Worm (Caenorhabditis elegans) whole organism, L1 larva: Measurements from ENCODE around the gene lsm-3.

Source experiments
- C04F5.9 ChIP-seq: sonication (generic microtip); optimal IDR thresholded peaks from 2 replicates; lab custom pipeline; 2016; ENCODE audit warnings: missing genetic modification characterization, missing compliant biosample characterization
- C16A3.4 ChIP-seq: fragments of 150-350 bp; optimal IDR thresholded peaks from 2 replicates; lab custom pipeline; 2014; ENCODE audit warnings: missing biosample characterization, missing genetic modification characterization
- aha-1 ChIP-seq: fragments of 150-350 bp; optimal IDR thresholded peaks from 2 replicates; lab custom pipeline; 2014; ENCODE audit warnings: missing biosample characterization, missing genetic modification characterization
- alr-1 ChIP-seq: fragments of 200-800 bp; sonication (Bioruptor generic); optimal IDR thresholded peaks from 2 replicates; lab custom pipeline; 2018; ENCODE audit warnings: borderline replicate concordance, mild to moderate bottlenecking, missing genetic modification characterization, missing compliant biosample characterization
- aly-2 ChIP-seq: fragments of 150-350 bp; optimal IDR thresholded peaks from 2 replicates; lab custom pipeline; 2014; ENCODE audit warnings: missing biosample characterization, missing genetic modification characterization
- ama-1 ChIP-seq: fragments of 150-350 bp; optimal IDR thresholded peaks from 2 replicates; lab custom pipeline; 2014
- ceh-63 ChIP-seq: fragments of 200-800 bp; sonication (Bioruptor generic); optimal IDR thresholded peaks from 2 replicates; lab custom pipeline; 2018; ENCODE audit warnings: mild to moderate bottlenecking, missing genetic modification characterization, missing compliant biosample characterization
- ceh-90 ChIP-seq: sonication (generic microtip); optimal IDR thresholded peaks from 2 replicates; lab custom pipeline; 2016; ENCODE audit warnings: missing genetic modification characterization, missing compliant biosample characterization
- ces-1 ChIP-seq: fragments of 150-350 bp; optimal IDR thresholded peaks from 2 replicates; lab custom pipeline; 2014; ENCODE audit warnings: missing biosample characterization, missing genetic modification reagents, missing genetic modification characterization
- dpl-1 ChIP-seq, 3 experiments: fragments of 150-350 bp in 2 of 3; sonication (generic microtip) in 1 of 3; optimal IDR thresholded peaks; 2 replicates each; lab custom pipeline; 2014 to 2017; ENCODE audit warnings: missing biosample characterization in 3 of 3, missing genetic modification characterization in 3 of 3, missing genetic modification reagents in 3 of 3
- dsc-1 ChIP-seq: sonication (generic microtip); optimal IDR thresholded peaks from 2 replicates; lab custom pipeline; 2016; ENCODE audit warnings: mild to moderate bottlenecking, missing genetic modification characterization, missing compliant biosample characterization
- efl-1 ChIP-seq, 4 experiments: fragments of 150-350 bp; optimal IDR thresholded peaks in 3 of 4; peaks in 1 of 4; 1 replicate in 1 of 4; 2 replicates in 3 of 4; lab custom pipeline; 2014; ENCODE audit warnings: missing biosample characterization in 2 of 4, missing genetic modification characterization in 2 of 4, missing genetic modification reagents in 2 of 4
- efl-3 ChIP-seq: fragments of 200-800 bp; sonication (Bioruptor generic); optimal IDR thresholded peaks from 2 replicates; lab custom pipeline; 2018; ENCODE audit warnings: mild to moderate bottlenecking, missing genetic modification characterization, missing compliant biosample characterization
- egl-13 ChIP-seq: sonication (generic microtip); optimal IDR thresholded peaks from 2 replicates; lab custom pipeline; 2016; ENCODE audit warnings: missing genotype, missing genetic modification reagents, missing genetic modification characterization, missing compliant biosample characterization
- egl-27 ChIP-seq, 2 experiments: fragments of 150-350 bp in 1 of 2; sonication (generic microtip); optimal IDR thresholded peaks; 3 replicates each; lab custom pipeline; 2017 to 2018; ENCODE audit warnings: missing biosample characterization in 2 of 2, missing genetic modification characterization in 2 of 2, missing genetic modification reagents in 2 of 2
- elt-2 ChIP-seq: sonication (generic microtip); optimal IDR thresholded peaks from 2 replicates; lab custom pipeline; 2016; ENCODE audit warnings: missing genetic modification characterization, mild to moderate bottlenecking, inconsistent platforms, missing compliant biosample characterization, missing genetic modification reagents
- ets-5 ChIP-seq: fragments of 200-800 bp; sonication (Bioruptor generic); IDR thresholded peaks from 2 replicates; pipeline ENCODE4 v1.3.6; 2022; ENCODE audit warnings: missing genetic modification characterization, missing compliant biosample characterization
- fkh-8 ChIP-seq: sonication (generic microtip); optimal IDR thresholded peaks from 2 replicates; lab custom pipeline; 2016; ENCODE audit warnings: mild to moderate bottlenecking, missing genetic modification characterization, missing compliant biosample characterization
- fos-1 ChIP-seq: fragments of 150-350 bp; optimal IDR thresholded peaks from 2 replicates; lab custom pipeline; 2014; ENCODE audit warnings: missing biosample characterization, missing genetic modification characterization
- hlh-4 ChIP-seq: sonication (generic microtip); optimal IDR thresholded peaks from 2 replicates; lab custom pipeline; 2016; ENCODE audit warnings: mild to moderate bottlenecking, missing genetic modification characterization, missing compliant biosample characterization
- hpl-2 ChIP-seq: fragments of 150-350 bp; optimal IDR thresholded peaks from 2 replicates; lab custom pipeline; 2014; ENCODE audit warnings: missing biosample characterization, missing genetic modification reagents, missing genetic modification characterization
- lin-13 ChIP-seq: fragments of 150-350 bp; optimal IDR thresholded peaks from 2 replicates; lab custom pipeline; 2014; ENCODE audit warnings: missing biosample characterization, missing genetic modification reagents, missing genetic modification characterization
- lin-35 ChIP-seq, 2 experiments: fragments of 150-350 bp; optimal IDR thresholded peaks; 2 replicates each; lab custom pipeline; 2014; ENCODE audit warnings: missing biosample characterization in 2 of 2, missing genetic modification characterization in 2 of 2, missing genetic modification reagents in 2 of 2
- lin-39 ChIP-seq: fragments of 150-350 bp; optimal IDR thresholded peaks from 2 replicates; lab custom pipeline; 2014; ENCODE audit warnings: missing biosample characterization, missing genetic modification reagents, missing genetic modification characterization
- mab-9 ChIP-seq: fragments of 200-800 bp; sonication (Bioruptor generic); IDR thresholded peaks from 2 replicates; pipeline ENCODE4 v1.3.6; 2022; ENCODE audit warnings: missing genetic modification reagents, missing genetic modification characterization, missing compliant biosample characterization
- mdl-1 ChIP-seq, 2 experiments: fragments of 150-350 bp; optimal IDR thresholded peaks; 2 replicates each; lab custom pipeline; 2014 to 2017; ENCODE audit warnings: missing biosample characterization in 2 of 2, missing genetic modification characterization in 2 of 2, inconsistent platforms in 1 of 2
- mef-2 ChIP-seq: fragments of 150-350 bp; optimal IDR thresholded peaks from 2 replicates; lab custom pipeline; 2014; ENCODE audit warnings: missing biosample characterization, missing genetic modification characterization
- nhr-11 ChIP-seq: fragments of 150-350 bp; optimal IDR thresholded peaks from 2 replicates; lab custom pipeline; 2014; ENCODE audit warnings: missing biosample characterization, missing genetic modification characterization
- nhr-20 ChIP-seq: sonication (generic microtip); optimal IDR thresholded peaks from 2 replicates; lab custom pipeline; 2016; ENCODE audit warnings: mild to moderate bottlenecking, missing genetic modification characterization, missing compliant biosample characterization
- nhr-28 ChIP-seq: fragments of 150-350 bp; optimal IDR thresholded peaks from 2 replicates; lab custom pipeline; 2014; ENCODE audit warnings: missing biosample characterization, missing genetic modification characterization
- nhr-47 ChIP-seq: sonication (generic microtip); optimal IDR thresholded peaks from 2 replicates; lab custom pipeline; 2016; ENCODE audit warnings: mild to moderate bottlenecking, missing genetic modification characterization, moderate library complexity, missing compliant biosample characterization
- nhr-71 ChIP-seq: sonication (generic microtip); optimal IDR thresholded peaks from 2 replicates; lab custom pipeline; 2016; ENCODE audit warnings: mild to moderate bottlenecking, missing genetic modification characterization, moderate library complexity, missing compliant biosample characterization
- nhr-77 ChIP-seq: fragments of 150-350 bp; optimal IDR thresholded peaks from 2 replicates; lab custom pipeline; 2014; ENCODE audit warnings: missing biosample characterization, missing genetic modification characterization
- nhr-84 ChIP-seq: sonication (generic microtip); optimal IDR thresholded peaks from 2 replicates; lab custom pipeline; 2017; ENCODE audit warnings: missing biosample characterization, missing genetic modification characterization
- nhr-85 ChIP-seq: sonication (generic microtip); peaks from one replicate; lab custom pipeline; 2016; ENCODE audit warnings: missing genetic modification characterization, inconsistent platforms, missing compliant biosample characterization
- nhr-90 ChIP-seq: sonication (generic microtip); optimal IDR thresholded peaks from 2 replicates; lab custom pipeline; 2016; ENCODE audit warnings: mild to moderate bottlenecking, missing genetic modification characterization, missing compliant biosample characterization; ENCODE audit not compliant: poor library complexity
- pax-3 ChIP-seq: fragments of 200-800 bp; sonication (Bioruptor generic); optimal IDR thresholded peaks from 2 replicates; lab custom pipeline; 2018; ENCODE audit warnings: mild to moderate bottlenecking, missing genetic modification characterization, moderate library complexity, missing compliant biosample characterization
- sup-37 ChIP-seq: fragments of 200-800 bp; sonication (Bioruptor generic); optimal IDR thresholded peaks from 2 replicates; lab custom pipeline; 2018; ENCODE audit warnings: mild to moderate bottlenecking, missing genetic modification characterization, missing compliant biosample characterization
- tbx-2 ChIP-seq: sonication (generic microtip); optimal IDR thresholded peaks from 2 replicates; lab custom pipeline; 2016; ENCODE audit warnings: missing genetic modification characterization, missing compliant biosample characterization
- tlp-1 ChIP-seq: fragments of 150-350 bp; optimal IDR thresholded peaks from 2 replicates; lab custom pipeline; 2014; ENCODE audit warnings: missing biosample characterization, missing genetic modification characterization
- unc-130 ChIP-seq: fragments of 150-350 bp; optimal IDR thresholded peaks from 2 replicates; lab custom pipeline; 2017; ENCODE audit warnings: missing biosample characterization, missing genetic modification characterization, inconsistent platforms
- unc-30 ChIP-seq: sonication (generic microtip); optimal IDR thresholded peaks from 2 replicates; lab custom pipeline; 2017; ENCODE audit warnings: missing biosample characterization, missing genetic modification characterization
- unc-62 ChIP-seq: fragments of 150-350 bp; optimal IDR thresholded peaks from 2 replicates; lab custom pipeline; 2014; ENCODE audit warnings: missing biosample characterization, missing genetic modification reagents, missing genetic modification characterization
- vab-15 ChIP-seq: sonication (generic microtip); optimal IDR thresholded peaks from 2 replicates; lab custom pipeline; 2017; ENCODE audit warnings: missing genotype, mild to moderate bottlenecking, missing genetic modification characterization, missing compliant biosample characterization
- zag-1 ChIP-seq: fragments of 150-350 bp; optimal IDR thresholded peaks from 2 replicates; lab custom pipeline; 2014; ENCODE audit warnings: missing biosample characterization, missing genetic modification characterization
- ztf-11 ChIP-seq, 2 experiments: sonication (generic microtip); optimal IDR thresholded peaks; 2 replicates each; lab custom pipeline; 2016 to 2017; ENCODE audit warnings: missing genetic modification characterization in 2 of 2, missing biosample characterization in 1 of 2, missing compliant biosample characterization in 1 of 2

Gene lsm-3

DNA sequence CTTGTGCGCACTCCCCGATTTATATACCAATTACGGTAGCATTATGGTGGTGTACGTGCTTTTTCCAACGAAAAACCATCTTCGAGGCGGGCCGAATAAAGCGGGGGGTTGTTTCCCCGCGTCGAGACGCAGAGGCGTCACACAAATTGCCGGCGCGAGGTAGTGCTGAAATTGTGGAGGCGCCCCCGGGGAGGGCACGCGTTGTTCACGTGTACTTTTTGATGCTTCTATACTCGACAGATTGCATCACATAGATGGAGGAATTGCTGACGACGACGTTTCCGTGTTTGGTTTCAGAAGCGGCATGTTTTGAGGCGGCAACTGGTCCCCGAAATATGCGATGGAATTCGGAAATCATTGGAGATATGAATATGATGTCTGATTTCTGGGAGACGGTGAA, 8.3 kb downstream of the lsm-3 start (continued):
- TF ChIP-seq unc-62 (GFP tag; lab: Kevin White, UChicago) (no peak), tbx-2 (tag; lab: Kevin White, UChicago) (peak; percentile 91), elt-2 (tag; lab: Kevin White, UChicago) (peak; percentile 90), efl-1 (optimal IDR thresholded peaks at IDR 0.05; lab: Kevin White, UChicago) (peak; percentile 66 to 81), efl-1 (GFP tag; optimal IDR thresholded peaks at IDR 0.05 in 1 of 2; lab: Kevin White, UChicago) (peak; percentile 40 to 96), mef-2 (tag; lab: Kevin White, UChicago) (peak; percentile 79), hpl-2 (GFP tag; lab: Kevin White, UChicago) (no peak), vab-15 (tag; lab: Kevin White, UChicago) (peak; percentile 69), nhr-84 (tag; lab: Kevin White, UChicago) (no peak), ztf-11 (tag; optimal IDR thresholded peaks at IDR 0.05; lab: Kevin White, UChicago) (peak in 1 of 2 experiments; percentile 53), ceh-63 (GFP tag; lab: Kevin White, UChicago) (no peak), ama-1 (no peak), dsc-1 (tag; lab: Kevin White, UChicago) (peak; percentile 43), lin-39 (no peak), aha-1 (tag; lab: Kevin White, UChicago) (peak; percentile 93), lin-35 (GFP tag; optimal IDR thresholded peaks at IDR 0.05; lab: Kevin White, UChicago) (peak; percentile 66 to 82), nhr-77 (tag; lab: Kevin White, UChicago) (peak; percentile 70), tlp-1 (no peak), lin-13 (GFP tag; lab: Kevin White, UChicago) (peak; percentile 84), zag-1 (tag; lab: Kevin White, UChicago) (no peak), fkh-8 (tag; lab: Kevin White, UChicago) (peak; percentile 96), mdl-1 (tag; optimal IDR thresholded peaks at IDR 0.05; lab: Kevin White, UChicago) (peak in 1 of 2 experiments; percentile 90), mab-9 (GFP tag; lab: Robert Waterston, UW) (peak; percentile 71), unc-130 (tag; lab: Kevin White, UChicago) (peak; percentile 86), fos-1 (tag; lab: Kevin White, UChicago) (peak; percentile 26), egl-13 (tag; lab: Kevin White, UChicago) (peak; percentile 79), nhr-28 (tag; lab: Kevin White, UChicago) (no peak), pax-3 (tag; lab: Kevin White, UChicago) (peak; percentile 78), egl-27 (tag; optimal IDR thresholded peaks at IDR 0.05; lab: Kevin White, UChicago) (peak; percentile 69 to 88), efl-3 (GFP tag; lab: Kevin White, UChicago) (no peak), hlh-4 (tag; lab: Kevin White, UChicago) (no peak), nhr-11 (tag; lab: Kevin White, UChicago) (peak; percentile 36), nhr-90 (tag; lab: Kevin White, UChicago) (peak; percentile 88), C16A3.4 (tag; lab: Kevin White, UChicago) (peak; percentile 75), dpl-1 (GFP tag; optimal IDR thresholded peaks at IDR 0.05; lab: Kevin White, UChicago) (peak; percentile 44 to 53 (median 51)), alr-1 (tag; lab: Kevin White, UChicago) (no peak), aly-2 (no peak), sup-37 (GFP tag; lab: Kevin White, UChicago) (no peak), ets-5 (GFP tag; lab: Robert Waterston, UW) (no peak), nhr-47 (tag; lab: Kevin White, UChicago) (peak; percentile 90), nhr-85 (peak; percentile 96), C04F5.9 (tag; lab: Kevin White, UChicago) (no peak), ceh-90 (tag; lab: Kevin White, UChicago) (no peak)
- TF ChIP-seq, all 84 proteins: peak for 56

DNA sequence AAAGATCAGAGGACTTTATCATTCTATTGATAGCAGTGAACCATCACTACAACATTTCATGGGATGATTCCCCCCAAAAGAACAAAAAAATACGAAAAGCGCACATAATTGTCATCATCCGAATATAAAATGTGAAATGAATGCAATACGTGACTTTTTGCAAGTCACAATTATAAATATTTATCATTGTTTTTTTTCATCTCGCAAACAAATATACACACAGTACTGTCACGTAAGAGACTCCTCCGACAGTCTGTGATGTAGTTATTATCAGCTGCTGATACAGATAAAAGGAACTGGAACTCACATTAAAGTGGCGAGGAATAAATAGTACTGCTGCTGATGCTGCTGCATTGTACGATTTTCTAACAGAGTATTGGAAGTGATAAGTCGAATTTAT, 9.4 kb downstream of the lsm-3 start:
- peak; percentile 32 for TF ChIP-seq nhr-90 (tag; lab: Kevin White, UChicago)
- no peak for TF ChIP-seq ama-1
- no peak for TF ChIP-seq efl-1 (optimal IDR thresholded peaks at IDR 0.05; lab: Kevin White, UChicago)
- TF ChIP-seq efl-1 (GFP tag; optimal IDR thresholded peaks at IDR 0.05 in 1 of 2; lab: Kevin White, UChicago), result peak in 1 of 2 experiments; percentile 54
- TF ChIP-seq nhr-20, result peak; percentile 18
- TF ChIP-seq lin-35 (GFP tag; optimal IDR thresholded peaks at IDR 0.05; lab: Kevin White, UChicago), result peak in 1 of 2 experiments; percentile 5
- no peak for TF ChIP-seq unc-30
- no peak for TF ChIP-seq ces-1
- peak; percentile 80 for TF ChIP-seq elt-2 (tag; lab: Kevin White, UChicago)
- TF ChIP-seq nhr-71 (tag; lab: Kevin White, UChicago), result peak; percentile 27
